Worm (Caenorhabditis elegans): ENCODE results near the gene Y47D7A.3.

DNA sequence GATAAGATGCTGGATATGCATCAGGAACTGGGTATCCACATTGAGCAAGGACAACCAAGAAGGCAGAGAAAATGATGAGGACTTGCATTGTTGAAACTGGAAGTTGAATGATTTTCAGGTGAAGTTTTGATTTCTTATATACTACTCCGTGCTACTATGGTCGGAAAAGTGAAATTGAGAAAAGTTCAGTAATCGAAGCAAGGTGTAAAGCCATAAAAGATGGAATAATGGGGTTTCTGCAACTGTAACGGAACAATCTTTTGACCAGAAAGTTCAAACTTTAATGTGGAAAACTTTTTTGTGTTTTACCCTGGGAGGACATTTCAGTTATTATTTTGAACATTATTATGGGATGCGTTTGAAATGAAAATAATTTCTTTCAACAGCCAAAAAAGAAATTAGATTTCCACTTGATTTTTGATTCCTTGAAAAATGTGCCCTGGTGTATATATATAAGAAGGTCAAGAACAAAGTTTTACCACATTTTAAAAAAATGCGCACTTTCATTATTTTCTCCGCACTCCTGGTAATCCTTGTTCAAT lies 13.2 kb downstream of the Y47D7A.3 start, which contains the start of the genes Y47D7A.9 and Y47D7A.19:
- TF ChIP-seq R02D3.7 (tag; optimal IDR thresholded peaks at IDR 0.05) (no peak), nhr-6 (tag; optimal IDR thresholded peaks at IDR 0.05) (no peak), blmp-1 (tag; optimal IDR thresholded peaks at IDR 0.05; ENCODE audit: insufficient read depth) (no peak), ztf-1 (GFP tag; conservative IDR thresholded peaks at IDR 0.05) (no peak), ZK546.5 (tag; optimal IDR thresholded peaks at IDR 0.05) (no peak)
